Fruit fly (Drosophila melanogaster) whole organism, wandering third instar larva: ENCODE results near the gene CG17764.

Experiments used
- Abd-B ChIP-seq: fragments of >200 bp; optimal IDR thresholded peaks from 2 replicates; lab custom pipeline; 2017; ENCODE audit warnings: missing biosample characterization, missing genetic modification characterization
- Dfd ChIP-seq: fragments of >200 bp; optimal IDR thresholded peaks from 2 replicates; lab custom pipeline; 2017; ENCODE audit warnings: missing biosample characterization, missing genetic modification characterization
- GATAd ChIP-seq: sonication (Bioruptor generic); optimal IDR thresholded peaks from 2 replicates; lab custom pipeline; 2016; ENCODE audit warnings: missing biosample characterization, missing genetic modification characterization
- HLH106 ChIP-seq: fragments of 200-800 bp; optimal IDR thresholded peaks from 3 replicates; lab custom pipeline; 2019; ENCODE audit warnings: missing biosample characterization, mild to moderate bottlenecking, missing genetic modification characterization, moderate library complexity
- Jra ChIP-seq: sonication (Bioruptor generic); optimal IDR thresholded peaks from 2 replicates; lab custom pipeline; 2016; ENCODE audit warnings: missing biosample characterization, missing genetic modification characterization
- Myc ChIP-seq: fragments of >200 bp; optimal IDR thresholded peaks from 2 replicates; lab custom pipeline; 2017
- OdsH ChIP-seq: fragments of 200-800 bp; sonication (Bioruptor generic); optimal IDR thresholded peaks from 2 replicates; lab custom pipeline; 2016; ENCODE audit warnings: missing biosample characterization, mild to moderate bottlenecking, missing genetic modification characterization
- dl ChIP-seq, 2 experiments: fragments of 175-275, 200-275 bp in 1 of 2; fragments of 200-275 bp in 1 of 2; sonication (Bioruptor generic); optimal IDR thresholded peaks; lab custom pipeline; 2018; ENCODE audit warnings: mild to moderate bottlenecking in 2 of 2, missing biosample characterization in 2 of 2, missing genetic modification characterization in 2 of 2, moderate library complexity in 2 of 2; ENCODE audit not compliant: partially characterized antibody in 2 of 2, insufficient read depth in 1 of 2
- lola ChIP-seq: fragments of >200 bp; optimal IDR thresholded peaks from 2 replicates; lab custom pipeline; 2017; ENCODE audit warnings: missing biosample characterization, missing genetic modification characterization
- pan ChIP-seq: fragments of >200 bp; optimal IDR thresholded peaks from 2 replicates; lab custom pipeline; 2017
- rgr ChIP-seq: fragments of 200-800 bp; sonication (Bioruptor generic); optimal IDR thresholded peaks from 3 replicates; lab custom pipeline; 2016; ENCODE audit warnings: missing biosample characterization, mild to moderate bottlenecking, missing genetic modification characterization
- sv ChIP-seq: fragments of 200-800 bp; sonication (Bioruptor generic); optimal IDR thresholded peaks from 3 replicates; lab custom pipeline; 2016; ENCODE audit warnings: missing biosample characterization, missing genetic modification characterization
- usp ChIP-seq: fragments of >200 bp; optimal IDR thresholded peaks from 2 replicates; lab custom pipeline; 2017; ENCODE audit warnings: missing biosample characterization, missing genetic modification characterization

dm6 chrX:5329266-5329898 is 22.2 kb upstream of the CG17764 start, which contains the start of the genes CG3309 and XRCC1:
- TF ChIP-seq OdsH (GFP tag; lab: Kevin White, UChicago) (peak; percentile 15), pan (no peak), Myc (lab: Kevin White, UChicago) (peak; percentile 97), Abd-B (no peak), GATAd (GFP tag; lab: Kevin White, UChicago) (no peak), lola (GFP tag; lab: Kevin White, UChicago) (no peak), dl (GFP tag; optimal IDR thresholded peaks at IDR 0.05; lab: Kevin White, UChicago; ENCODE audit: insufficient read depth in 1 of 2, partially characterized antibody in 2 of 2) (no peak), Jra (GFP tag; lab: Kevin White, UChicago) (no peak), HLH106 (tag; lab: Kevin White, UChicago) (peak; percentile 52), sv (GFP tag; lab: Kevin White, UChicago) (no peak), rgr (GFP tag; lab: Kevin White, UChicago) (peak; percentile 57), Dfd (GFP tag; lab: Kevin White, UChicago) (no peak), usp (GFP tag; lab: Kevin White, UChicago) (no peak)
